Worm (Caenorhabditis elegans) whole organism, late embryonic: ENCODE data around the gene taf-10.

ENCODE experiments used
- C38D4.7 ChIP-seq: fragments of 200-800 bp; sonication (Bioruptor generic); optimal IDR thresholded peaks from 2 replicates; lab custom pipeline; 2018; ENCODE audit warnings: mild to moderate bottlenecking, missing genetic modification characterization, moderate library complexity, missing compliant biosample characterization
- K02D7.2 ChIP-seq: sonication (generic microtip); optimal IDR thresholded peaks from 2 replicates; lab custom pipeline; 2017; ENCODE audit warnings: mild to moderate bottlenecking, missing genetic modification characterization, missing compliant biosample characterization
- Y22D7AL.16 ChIP-seq: sonication (generic microtip); optimal IDR thresholded peaks from 2 replicates; lab custom pipeline; 2016; ENCODE audit warnings: missing genetic modification characterization, missing compliant biosample characterization
- ceh-19 ChIP-seq: fragments of 200-800 bp; sonication (Bioruptor generic); optimal IDR thresholded peaks from 2 replicates; lab custom pipeline; 2018; ENCODE audit warnings: mild to moderate bottlenecking, missing genetic modification characterization, missing compliant biosample characterization
- ceh-2 ChIP-seq: sonication (generic microtip); optimal IDR thresholded peaks from 2 replicates; lab custom pipeline; 2016; ENCODE audit warnings: missing genotype, missing genetic modification characterization, missing compliant biosample characterization
- ceh-22 ChIP-seq: sonication (generic microtip); optimal IDR thresholded peaks from 2 replicates; lab custom pipeline; 2017; ENCODE audit warnings: missing biosample characterization, missing genetic modification characterization
- ceh-24 ChIP-seq: sonication (generic microtip); optimal IDR thresholded peaks from 2 replicates; lab custom pipeline; 2016; ENCODE audit warnings: mild to moderate bottlenecking, missing genetic modification characterization, missing compliant biosample characterization
- ceh-30 ChIP-seq: fragments of 150-350 bp; optimal IDR thresholded peaks from 2 replicates; lab custom pipeline; 2014; ENCODE audit warnings: missing biosample characterization, missing genetic modification characterization
- ceh-31 ChIP-seq: sonication (generic microtip); optimal IDR thresholded peaks from 2 replicates; lab custom pipeline; 2016; ENCODE audit warnings: missing genetic modification characterization, missing compliant biosample characterization
- ceh-34 ChIP-seq: sonication (generic microtip); optimal IDR thresholded peaks from 2 replicates; lab custom pipeline; 2016; ENCODE audit warnings: mild to moderate bottlenecking, missing genetic modification characterization, missing compliant biosample characterization
- ceh-9 ChIP-seq: sonication (generic microtip); optimal IDR thresholded peaks from 2 replicates; lab custom pipeline; 2016; ENCODE audit warnings: mild to moderate bottlenecking, missing genetic modification characterization, inconsistent platforms, missing compliant biosample characterization
- elt-2 ChIP-seq: sonication (generic microtip); optimal IDR thresholded peaks from 2 replicates; lab custom pipeline; 2016; ENCODE audit warnings: missing genetic modification reagents, missing genetic modification characterization, missing compliant biosample characterization
- elt-4 ChIP-seq: sonication (generic microtip); optimal IDR thresholded peaks from 2 replicates; lab custom pipeline; 2016; ENCODE audit warnings: missing genetic modification characterization, missing compliant biosample characterization
- fkh-6 ChIP-seq: sonication (generic microtip); optimal IDR thresholded peaks from 2 replicates; lab custom pipeline; 2016; ENCODE audit warnings: missing genetic modification characterization, missing compliant biosample characterization
- gmeb-2 ChIP-seq: sonication (generic microtip); optimal IDR thresholded peaks from 2 replicates; lab custom pipeline; 2016; ENCODE audit warnings: missing genetic modification characterization, inconsistent platforms, missing compliant biosample characterization
- hlh-15 ChIP-seq: sonication (generic microtip); optimal IDR thresholded peaks from 2 replicates; lab custom pipeline; 2016; ENCODE audit warnings: missing genetic modification characterization, missing compliant biosample characterization
- hlh-30 ChIP-seq: sonication (generic microtip); optimal IDR thresholded peaks from 2 replicates; lab custom pipeline; 2017; ENCODE audit warnings: antibody characterized with exemption, missing genetic modification characterization, missing compliant biosample characterization; ENCODE audit not compliant: insufficient read depth
- hlh-6 ChIP-seq: sonication (generic microtip); optimal IDR thresholded peaks from 2 replicates; lab custom pipeline; 2016; ENCODE audit warnings: missing genotype, missing genetic modification characterization, missing compliant biosample characterization
- hlh-8 ChIP-seq: sonication (generic microtip); optimal IDR thresholded peaks from 2 replicates; lab custom pipeline; 2016; ENCODE audit warnings: missing genotype, missing genetic modification characterization, missing compliant biosample characterization
- lim-6 ChIP-seq: sonication (generic microtip); optimal IDR thresholded peaks from 2 replicates; lab custom pipeline; 2016; ENCODE audit warnings: missing genetic modification characterization, missing compliant biosample characterization
- lin-11 ChIP-seq: fragments of 200-800 bp; sonication (Bioruptor generic); optimal IDR thresholded peaks from 2 replicates; lab custom pipeline; 2018; ENCODE audit warnings: mild to moderate bottlenecking, missing genetic modification characterization, missing compliant biosample characterization
- madf-2 ChIP-seq: sonication (generic microtip); optimal IDR thresholded peaks from 2 replicates; lab custom pipeline; 2017; ENCODE audit warnings: missing genetic modification characterization, missing compliant biosample characterization
- mec-3 ChIP-seq: sonication (generic microtip); optimal IDR thresholded peaks from 2 replicates; lab custom pipeline; 2016; ENCODE audit warnings: borderline replicate concordance, missing genetic modification characterization, missing compliant biosample characterization
- nhr-11 ChIP-seq: fragments of 150-350 bp; optimal IDR thresholded peaks from 2 replicates; lab custom pipeline; 2014; ENCODE audit warnings: missing biosample characterization, missing genetic modification characterization
- npax-4 ChIP-seq: sonication (generic microtip); optimal IDR thresholded peaks from 2 replicates; lab custom pipeline; 2016; ENCODE audit warnings: missing genetic modification characterization, missing compliant biosample characterization
- odd-2 ChIP-seq: sonication (generic microtip); optimal IDR thresholded peaks from 2 replicates; lab custom pipeline; 2017; ENCODE audit warnings: antibody characterized with exemption, mild to moderate bottlenecking, missing genetic modification characterization, missing compliant biosample characterization
- pat-9 ChIP-seq: fragments of 200-800 bp; sonication (Bioruptor generic); optimal IDR thresholded peaks from 2 replicates; lab custom pipeline; 2018; ENCODE audit warnings: mild to moderate bottlenecking, missing genetic modification characterization, moderate library complexity, missing compliant biosample characterization
- pax-1 ChIP-seq: fragments of 150-350 bp; optimal IDR thresholded peaks from 2 replicates; lab custom pipeline; 2014; ENCODE audit warnings: missing biosample characterization, missing genetic modification characterization
- pha-2 ChIP-seq: sonication (generic microtip); optimal IDR thresholded peaks from 2 replicates; lab custom pipeline; 2017; ENCODE audit warnings: mild to moderate bottlenecking, missing genetic modification characterization, missing compliant biosample characterization
- pqm-1 ChIP-seq: sonication (generic microtip); optimal IDR thresholded peaks from 2 replicates; lab custom pipeline; 2016; ENCODE audit warnings: missing genetic modification characterization, missing compliant biosample characterization
- pros-1 ChIP-seq: fragments of 150-350 bp; optimal IDR thresholded peaks from 2 replicates; lab custom pipeline; 2014; ENCODE audit warnings: missing biosample characterization, missing genetic modification reagents, missing genetic modification characterization
- rnt-1 ChIP-seq: sonication (generic microtip); optimal IDR thresholded peaks from 2 replicates; lab custom pipeline; 2016; ENCODE audit warnings: missing genetic modification characterization, missing compliant biosample characterization
- sdc-2 ChIP-seq: sonication (generic microtip); optimal IDR thresholded peaks from 2 replicates; lab custom pipeline; 2016; ENCODE audit warnings: missing genotype, missing genetic modification characterization, missing compliant biosample characterization
- sox-2 ChIP-seq: fragments of 200-800 bp; sonication (Bioruptor generic); IDR thresholded peaks from 2 replicates; pipeline ENCODE4 v1.3.6; 2022; ENCODE audit warnings: missing genetic modification reagents, missing genetic modification characterization, missing compliant biosample characterization
- tbx-2 ChIP-seq: sonication (generic microtip); optimal IDR thresholded peaks from 2 replicates; lab custom pipeline; 2016; ENCODE audit warnings: missing genetic modification characterization, missing compliant biosample characterization
- tbx-7 ChIP-seq: sonication (generic microtip); optimal IDR thresholded peaks from 2 replicates; lab custom pipeline; 2016; ENCODE audit warnings: missing genotype, missing genetic modification characterization, missing compliant biosample characterization
- ttx-3 ChIP-seq: sonication (generic microtip); optimal IDR thresholded peaks from 2 replicates; lab custom pipeline; 2016; ENCODE audit warnings: missing genetic modification reagents, missing genetic modification characterization, missing compliant biosample characterization
- unc-42 ChIP-seq: sonication (generic microtip); optimal IDR thresholded peaks from 2 replicates; lab custom pipeline; 2016; ENCODE audit warnings: missing genotype, missing genetic modification characterization, missing compliant biosample characterization
- unc-55 ChIP-seq: sonication (generic microtip); optimal IDR thresholded peaks from 2 replicates; lab custom pipeline; 2017; ENCODE audit warnings: missing biosample characterization, missing genetic modification reagents, missing genetic modification characterization
- ztf-16 ChIP-seq: sonication (generic microtip); optimal IDR thresholded peaks from 2 replicates; lab custom pipeline; 2017; ENCODE audit warnings: missing genetic modification characterization, missing compliant biosample characterization

taf-10 gene

ce11 chrV:4698675-4699074 lies 11.8 kb downstream of the taf-10 start:
- no peak for TF ChIP-seq elt-4 (tag; lab: Kevin White, UChicago)
- TF ChIP-seq Y22D7AL.16 (tag; lab: Kevin White, UChicago): no peak
- no peak for TF ChIP-seq madf-2
- TF ChIP-seq ceh-24: no peak
- no peak for TF ChIP-seq pqm-1 (tag; lab: Kevin White, UChicago)

- TF ChIP-seq ceh-19 (GFP tag; lab: Kevin White, UChicago) (no peak), ceh-22 (tag; lab: Kevin White, UChicago) (no peak), hlh-30 (tag; lab: Kevin White, UChicago) (no peak), hlh-6 (tag; lab: Kevin White, UChicago) (no peak), tbx-2 (tag; lab: Kevin White, UChicago) (no peak), nhr-11 (no peak), gmeb-2 (tag; lab: Kevin White, UChicago) (no peak), npax-4 (tag; lab: Kevin White, UChicago) (no peak), ztf-16 (tag; lab: Kevin White, UChicago) (no peak), pax-1 (tag; lab: Kevin White, UChicago) (no peak), madf-2 (no peak), tbx-7 (no peak), fkh-6 (no peak), sox-2 (GFP tag; lab: Robert Waterston, UW) (no peak), sdc-2 (tag; lab: Kevin White, UChicago) (no peak), unc-55 (GFP tag; lab: Kevin White, UChicago) (no peak), ceh-9 (tag; lab: Kevin White, UChicago) (no peak), lin-11 (no peak)
Measured at ce11 chrV:4700189-4700588, 13.3 kb downstream of the taf-10 start, which contains the start of gene ZC266.1. ZC266.1 (minus strand) TSS chrV:4700289.

ce11 chrV:4707646-4708045 lies 20.7 kb downstream of the taf-10 start:
- TF ChIP-seq lim-6: no peak
- no peak for TF ChIP-seq mec-3 (tag; lab: Kevin White, UChicago)
- no peak for TF ChIP-seq C38D4.7
- TF ChIP-seq pros-1 (tag; lab: Kevin White, UChicago): no peak
- TF ChIP-seq pat-9 (tag; lab: Kevin White, UChicago): no peak
- no peak for TF ChIP-seq K02D7.2 (tag; lab: Kevin White, UChicago)
- no peak for TF ChIP-seq sdc-2 (tag; lab: Kevin White, UChicago)
- no peak for TF ChIP-seq ceh-19 (GFP tag; lab: Kevin White, UChicago)
- TF ChIP-seq nhr-11: no peak
- TF ChIP-seq unc-55 (GFP tag; lab: Kevin White, UChicago): no peak
- TF ChIP-seq ceh-31 (tag; lab: Kevin White, UChicago): no peak
- TF ChIP-seq ceh-30 (tag; lab: Kevin White, UChicago): no peak
- TF ChIP-seq unc-42: no peak
- no peak for TF ChIP-seq fkh-6
- TF ChIP-seq tbx-2 (tag; lab: Kevin White, UChicago): no peak
- no peak for TF ChIP-seq ceh-34 (tag; lab: Kevin White, UChicago)
- TF ChIP-seq pha-2: no peak

ce11 chrV:4710464-4710863 lies 23.6 kb downstream of the taf-10 start, which contains the start of gene oac-24:
oac-24 (plus strand) TSS chrV:4710764.
- TF ChIP-seq ceh-2 (tag; lab: Kevin White, UChicago) (no peak), ttx-3 (no peak), hlh-6 (tag; lab: Kevin White, UChicago) (no peak), odd-2 (tag; lab: Kevin White, UChicago) (no peak), hlh-15 (no peak), hlh-8 (no peak), rnt-1 (no peak), elt-2 (tag; lab: Kevin White, UChicago) (no peak), gmeb-2 (tag; lab: Kevin White, UChicago) (no peak)
